Fruit fly (Drosophila melanogaster): Measurements from ENCODE around the gene CG7423.

DNA sequence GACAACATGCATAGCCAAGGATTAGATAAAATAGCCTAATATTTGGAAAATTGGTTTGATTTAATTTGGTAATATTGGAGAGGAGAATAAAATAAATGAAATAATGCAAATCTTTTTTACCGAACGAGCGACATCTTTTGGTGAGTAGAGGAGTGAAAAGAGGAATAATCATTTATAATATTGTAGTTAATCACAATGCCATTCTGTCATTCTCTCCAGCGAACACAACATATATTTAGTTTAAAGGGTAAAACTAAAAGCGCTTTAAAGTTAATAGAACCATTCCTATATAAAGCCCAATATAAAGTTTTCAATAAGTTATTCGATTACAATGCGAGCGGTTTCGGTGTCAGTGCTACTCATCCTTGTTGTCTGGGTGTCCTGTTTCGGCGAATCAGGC is 32.9 kb downstream of the CG7423 start, which contains the start of gene Diedel3:
- TF ChIP-seq Eip75B (GFP tag; optimal IDR thresholded peaks at IDR 0.05) (no peak), Gug (GFP tag; IDR thresholded peaks at IDR 0.05) (no peak), Sox15 (GFP tag; optimal IDR thresholded peaks at IDR 0.05) (no peak), cyc (GFP tag; optimal IDR thresholded peaks at IDR 0.05) (no peak), acj6 (GFP tag; optimal IDR thresholded peaks at IDR 0.05) (no peak), CG34406 (GFP tag; optimal IDR thresholded peaks at IDR 0.05) (no peak), Sox102F (GFP tag; optimal IDR thresholded peaks at IDR 0.05) (no peak), CG11294 (GFP tag; IDR thresholded peaks at IDR 0.05) (no peak)
